Worm (Caenorhabditis elegans) whole organism, young adult: ENCODE data around the gene H40L08.7.

Experiments used
- B0336.3 ChIP-seq: fragments of 200-800 bp; sonication (Bioruptor generic); IDR thresholded peaks from 2 replicates; pipeline ENCODE4 v1.3.6; 2022; ENCODE audit warnings: missing genetic modification characterization, missing compliant biosample characterization
- F22D6.2 ChIP-seq: sonication (generic microtip); optimal IDR thresholded peaks from 2 replicates; lab custom pipeline; 2016; ENCODE audit warnings: mild to moderate bottlenecking, missing genetic modification characterization, missing compliant biosample characterization
- F49E8.2 ChIP-seq: sonication (generic microtip); optimal IDR thresholded peaks from 3 replicates; lab custom pipeline; 2017; ENCODE audit warnings: missing genetic modification characterization, mild to moderate bottlenecking, missing compliant biosample characterization, antibody characterized with exemption, moderate library complexity; ENCODE audit not compliant: insufficient read depth
- K11D2.4 ChIP-seq: fragments of 200-800 bp; sonication (Bioruptor generic); IDR thresholded peaks from 2 replicates; pipeline ENCODE4 v1.3.6; 2022; ENCODE audit warnings: missing genetic modification reagents, missing genetic modification characterization, missing compliant biosample characterization
- T26A5.8 ChIP-seq: sonication (generic microtip); optimal IDR thresholded peaks from 2 replicates; lab custom pipeline; 2016; ENCODE audit warnings: missing genetic modification characterization, missing compliant biosample characterization
- ama-1 ChIP-seq, 3 experiments: fragments of 150-350 bp in 1 of 3; sonication (generic microtip) in 2 of 3; optimal IDR thresholded peaks; 2 replicates each; lab custom pipeline; 2014 to 2018; ENCODE audit warnings: missing biosample characterization in 2 of 3, missing genetic modification characterization in 2 of 3, missing genetic modification reagents in 2 of 3
- attf-6 ChIP-seq: fragments of 200-800 bp; sonication (Bioruptor generic); IDR thresholded peaks from 2 replicates; pipeline ENCODE4 v1.3.6; 2022; ENCODE audit warnings: missing genetic modification reagents, missing genetic modification characterization, missing compliant biosample characterization
- ceh-27 ChIP-seq: fragments of 200-800 bp; sonication (Bioruptor generic); optimal IDR thresholded peaks from 2 replicates; lab custom pipeline; 2018; ENCODE audit warnings: mild to moderate bottlenecking, missing genetic modification characterization, moderate library complexity, missing compliant biosample characterization
- ceh-58 ChIP-seq: fragments of 200-800 bp; sonication (Bioruptor generic); IDR thresholded peaks from 2 replicates; pipeline ENCODE4 v1.3.6; 2022; ENCODE audit warnings: missing genetic modification characterization, missing compliant biosample characterization
- die-1 ChIP-seq: sonication (generic microtip); optimal IDR thresholded peaks from 2 replicates; lab custom pipeline; 2016; ENCODE audit warnings: missing genotype, mild to moderate bottlenecking, missing genetic modification characterization, missing compliant biosample characterization
- dpl-1 ChIP-seq: fragments of 150-350 bp; optimal IDR thresholded peaks from 2 replicates; lab custom pipeline; 2014; ENCODE audit warnings: missing biosample characterization, missing genetic modification reagents, missing genetic modification characterization
- egl-18 ChIP-seq: fragments of 200-800 bp; sonication (Bioruptor generic); IDR thresholded peaks from 2 replicates; pipeline ENCODE4 v1.3.6; 2022; ENCODE audit warnings: missing genetic modification reagents, missing genetic modification characterization, missing compliant biosample characterization
- egl-44 ChIP-seq: fragments of 200-800 bp; sonication (Bioruptor generic); IDR thresholded peaks from 2 replicates; pipeline ENCODE4 v1.3.6; 2022; ENCODE audit warnings: missing genetic modification reagents, missing genetic modification characterization, missing compliant biosample characterization
- ets-4 ChIP-seq: fragments of 200-800 bp; sonication (Bioruptor generic); optimal IDR thresholded peaks from 2 replicates; lab custom pipeline; 2018; ENCODE audit warnings: mild to moderate bottlenecking, missing genetic modification characterization, missing compliant biosample characterization
- hmg-1.2 ChIP-seq: fragments of 200-800 bp; sonication (Bioruptor generic); IDR thresholded peaks from 2 replicates; pipeline ENCODE4 v1.3.6; 2022; ENCODE audit warnings: missing genetic modification reagents, missing genetic modification characterization, missing compliant biosample characterization
- hrde-1 ChIP-seq: sonication (generic microtip); optimal IDR thresholded peaks from 2 replicates; lab custom pipeline; 2016; ENCODE audit warnings: missing genetic modification characterization, mild to moderate bottlenecking, missing compliant biosample characterization, moderate library complexity, missing genotype, missing genetic modification reagents, borderline replicate concordance
- lin-35 ChIP-seq, 3 experiments: fragments of 150-350 bp in 2 of 3; sonication (generic microtip) in 1 of 3; optimal IDR thresholded peaks; 2 replicates each; lab custom pipeline; 2014 to 2018; ENCODE audit warnings: missing biosample characterization in 3 of 3, missing genetic modification characterization in 3 of 3, missing genetic modification reagents in 3 of 3
- lin-40 ChIP-seq: sonication (generic microtip); optimal IDR thresholded peaks from 2 replicates; lab custom pipeline; 2016; ENCODE audit warnings: missing genetic modification characterization, mild to moderate bottlenecking, missing compliant biosample characterization, missing genotype, missing genetic modification reagents
- lir-1 ChIP-seq: fragments of 200-800 bp; sonication (Bioruptor generic); conservative IDR thresholded peaks from 2 replicates; pipeline ENCODE4 v1.3.6; 2022; ENCODE audit warnings: missing genetic modification reagents, missing genetic modification characterization, missing compliant biosample characterization
- pbrm-1 ChIP-seq: fragments of 200-800 bp; sonication (Bioruptor generic); IDR thresholded peaks from 2 replicates; pipeline ENCODE4 v1.3.6; 2022; ENCODE audit warnings: missing genetic modification reagents, missing genetic modification characterization, missing compliant biosample characterization
- snpc-4 ChIP-seq, 5 experiments: fragments of 150-350 bp in 1 of 5; sonication (generic microtip) in 4 of 5; optimal IDR thresholded peaks; 2 replicates each; lab custom pipeline; 2014 to 2018; ENCODE audit warnings: missing genetic modification characterization in 5 of 5, missing biosample characterization in 3 of 5, antibody characterized with exemption in 2 of 5, mild to moderate bottlenecking in 2 of 5, missing compliant biosample characterization in 2 of 5, missing genotype in 2 of 5, moderate library complexity in 2 of 5, missing genetic modification reagents in 1 of 5
- sptf-2 ChIP-seq: fragments of 200-800 bp; sonication (Bioruptor generic); optimal IDR thresholded peaks from 2 replicates; lab custom pipeline; 2018; ENCODE audit warnings: mild to moderate bottlenecking, missing genetic modification characterization, missing compliant biosample characterization
- unc-130 ChIP-seq: sonication (generic microtip); optimal IDR thresholded peaks from 2 replicates; lab custom pipeline; 2016; ENCODE audit warnings: missing genetic modification reagents, missing genetic modification characterization, missing compliant biosample characterization

H40L08.7 gene

DNA sequence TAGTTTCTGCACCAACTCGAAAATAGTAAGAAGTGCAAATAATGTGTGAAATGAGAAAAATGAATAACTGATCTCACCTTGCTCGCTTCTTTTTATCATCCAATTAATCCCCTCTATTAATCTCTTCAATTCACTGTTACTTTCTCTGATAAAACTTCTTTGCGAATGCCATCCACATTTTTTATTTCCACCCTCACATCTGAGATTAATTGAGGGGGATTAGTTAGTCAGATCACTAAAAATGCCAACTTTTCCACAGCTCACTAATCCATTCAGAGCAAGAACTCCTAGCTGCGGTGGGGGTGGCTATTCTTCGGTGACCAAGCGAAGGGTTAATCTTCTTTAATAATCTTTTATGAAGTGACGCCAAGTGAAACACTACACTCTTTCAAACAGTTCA is 42.8 kb downstream of the H40L08.7 start, which contains the start of gene dsc-1:
TSS of gene dsc-1 (minus strand) at position 46 of the 400 bp plus-strand sequence.
- no peak for TF ChIP-seq hrde-1 (tag; lab: Kevin White, UChicago)
- no peak for TF ChIP-seq ceh-27 (GFP tag; lab: Kevin White, UChicago)
- TF ChIP-seq T26A5.8 (tag; lab: Kevin White, UChicago), result no peak
- TF ChIP-seq attf-6 (GFP tag; lab: Robert Waterston, UW), result no peak
- TF ChIP-seq ets-4, result no peak
- TF ChIP-seq egl-18 (GFP tag; lab: Robert Waterston, UW), result no peak
- TF ChIP-seq ama-1 (optimal IDR thresholded peaks at IDR 0.05; lab: Kevin White, UChicago), result no peak
- no peak for TF ChIP-seq ama-1 (GFP tag; optimal IDR thresholded peaks at IDR 0.05; lab: Kevin White, UChicago)
- no peak for TF ChIP-seq ceh-58
- TF ChIP-seq B0336.3, result no peak
- TF ChIP-seq lin-35 (GFP tag; optimal IDR thresholded peaks at IDR 0.05; lab: Kevin White, UChicago), result no peak

DNA sequence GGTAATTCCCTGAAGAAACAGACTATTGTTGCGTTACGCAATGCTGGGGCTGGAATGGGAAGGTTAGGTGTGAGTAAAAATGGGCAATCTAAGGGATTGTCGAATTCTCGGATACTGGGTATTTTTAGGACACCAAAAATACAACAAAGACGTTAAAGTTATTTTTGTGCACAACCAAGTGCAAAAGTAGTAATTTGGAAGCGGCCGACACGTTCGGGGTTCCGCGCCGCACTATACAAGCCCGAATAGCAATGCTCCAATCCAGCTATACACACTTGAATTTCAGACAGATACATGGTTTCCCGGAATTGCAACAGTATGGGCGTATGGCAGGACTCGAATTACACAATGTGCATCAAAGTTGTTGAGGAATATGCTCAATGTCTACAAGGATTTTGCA is 49.5 kb downstream of the H40L08.7 start:
- TF ChIP-seq snpc-4 (GFP tag; optimal IDR thresholded peaks at IDR 0.05; lab: Kevin White, UChicago) (no peak), snpc-4 (tag; optimal IDR thresholded peaks at IDR 0.05; lab: Kevin White, UChicago) (peak in 2 of 4 experiments; percentile 54 to 75), die-1 (tag; lab: Kevin White, UChicago) (no peak)

DNA sequence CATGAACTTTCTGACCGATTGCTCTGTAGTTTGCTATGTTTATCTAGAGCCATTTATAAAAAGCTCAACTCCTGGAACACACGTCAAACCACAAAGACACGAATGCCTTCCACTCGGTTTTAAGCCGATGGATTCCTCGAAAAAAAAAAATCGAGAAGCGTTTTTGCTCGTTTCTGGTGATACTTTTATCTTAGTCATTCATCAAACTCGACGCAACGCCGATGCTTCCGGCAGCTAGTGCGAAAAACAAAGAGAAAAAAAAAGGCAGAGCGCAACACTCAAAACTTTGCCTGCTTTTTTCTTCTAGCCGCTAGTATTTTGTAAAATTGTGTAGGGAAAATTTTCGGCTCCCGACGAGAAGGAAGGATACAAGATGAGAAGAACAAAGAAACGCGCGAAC is 50.0 kb downstream of the H40L08.7 start:
- TF ChIP-seq snpc-4 (GFP tag; optimal IDR thresholded peaks at IDR 0.05; lab: Kevin White, UChicago) (no peak), snpc-4 (tag; optimal IDR thresholded peaks at IDR 0.05; lab: Kevin White, UChicago) (no peak), egl-44 (GFP tag; lab: Robert Waterston, UW) (no peak), pbrm-1 (GFP tag; lab: Robert Waterston, UW) (no peak), lin-40 (tag; lab: Kevin White, UChicago) (no peak), lir-1 (GFP tag; lab: Robert Waterston, UW) (no peak), K11D2.4 (GFP tag; lab: Robert Waterston, UW) (no peak), unc-130 (GFP tag; lab: Kevin White, UChicago) (no peak), F49E8.2 (tag; lab: Kevin White, UChicago) (no peak), attf-6 (GFP tag; lab: Robert Waterston, UW) (no peak), hmg-1.2 (GFP tag; lab: Robert Waterston, UW) (no peak), dpl-1 (GFP tag; lab: Kevin White, UChicago) (no peak), F22D6.2 (tag; lab: Kevin White, UChicago) (no peak), sptf-2 (GFP tag; lab: Kevin White, UChicago) (no peak), ets-4 (no peak)
